Worm (Caenorhabditis elegans) whole organism, L3 larva: ENCODE measurements around the gene srh-72.

Experiments used
- R02D3.7 ChIP-seq: fragments of 150-350 bp; optimal IDR thresholded peaks from 2 replicates; lab custom pipeline; 2014; ENCODE audit warnings: missing biosample characterization, missing genetic modification characterization
- ama-1 ChIP-seq: fragments of 150-350 bp; optimal IDR thresholded peaks from 2 replicates; lab custom pipeline; 2018
- elt-1 ChIP-seq: fragments of 150-350 bp; optimal IDR thresholded peaks from 2 replicates; lab custom pipeline; 2014; ENCODE audit warnings: missing biosample characterization, missing genetic modification characterization
- lin-39 ChIP-seq: fragments of 150-350 bp; optimal IDR thresholded peaks from 2 replicates; lab custom pipeline; 2018; ENCODE audit warnings: missing biosample characterization, missing genetic modification reagents, missing genetic modification characterization
- mdl-1 ChIP-seq: fragments of 150-350 bp; optimal IDR thresholded peaks from 2 replicates; lab custom pipeline; 2014; ENCODE audit warnings: missing biosample characterization, missing genetic modification characterization
- nhr-25 ChIP-seq: sonication (generic microtip); optimal IDR thresholded peaks from 2 replicates; lab custom pipeline; 2017; ENCODE audit warnings: missing biosample characterization, missing genetic modification characterization
- nhr-77 ChIP-seq: fragments of 150-350 bp; optimal IDR thresholded peaks from 2 replicates; lab custom pipeline; 2014; ENCODE audit warnings: missing biosample characterization, missing genetic modification characterization
- pha-4 ChIP-seq: fragments of 150-350 bp; optimal IDR thresholded peaks from 2 replicates; lab custom pipeline; 2014; ENCODE audit warnings: missing biosample characterization, missing genetic modification reagents, missing genetic modification characterization
- snpc-4 ChIP-seq: fragments of 150-350 bp; optimal IDR thresholded peaks from 2 replicates; lab custom pipeline; 2014; ENCODE audit warnings: missing biosample characterization, missing genetic modification characterization
- unc-62 ChIP-seq: fragments of 150-350 bp; sonication (generic microtip); optimal IDR thresholded peaks from 4 replicates; lab custom pipeline; 2014; ENCODE audit warnings: missing biosample characterization, missing genetic modification reagents, missing genetic modification characterization
- ztf-4 ChIP-seq: fragments of 150-350 bp; optimal IDR thresholded peaks from 2 replicates; lab custom pipeline; 2014; ENCODE audit warnings: missing biosample characterization, missing genetic modification characterization

ce11 chrII:1653397-1653796 is 13.0 kb upstream of the srh-72 start, which contains the start of gene fbxb-15:
- no peak for TF ChIP-seq nhr-77
- no peak for TF ChIP-seq ztf-4 (tag; lab: Kevin White, UChicago)
- no peak for TF ChIP-seq R02D3.7
- no peak for TF ChIP-seq snpc-4 (tag; lab: Kevin White, UChicago)
- no peak for TF ChIP-seq ama-1 (lab: Kevin White, UChicago)
- TF ChIP-seq unc-62 (GFP tag; lab: Kevin White, UChicago), result no peak
- TF ChIP-seq nhr-25, result no peak
- no peak for TF ChIP-seq elt-1 (tag; lab: Kevin White, UChicago)
- no peak for TF ChIP-seq pha-4 (tag; lab: Kevin White, UChicago)
- no peak for TF ChIP-seq mdl-1 (tag; lab: Kevin White, UChicago)
- TF ChIP-seq lin-39 (tag; lab: Kevin White, UChicago), result no peak
